Fruit fly (Drosophila melanogaster): Measurements from ENCODE around the gene Eip75B.

Eip75B gene

dm6 chr3L:18034498-18034897 lies 30.0 kb downstream of the Eip75B start:
- TF ChIP-seq Clk (GFP tag; optimal IDR thresholded peaks at IDR 0.05): no peak
- TF ChIP-seq ovo (GFP tag; optimal IDR thresholded peaks at IDR 0.05): no peak
- TF ChIP-seq CG7045 (GFP tag; optimal IDR thresholded peaks at IDR 0.05): no peak
- TF ChIP-seq toe (GFP tag; optimal IDR thresholded peaks at IDR 0.05): no peak
- TF ChIP-seq CG14711 (tag; optimal IDR thresholded peaks at IDR 0.05): peak; percentile 89

- TF ChIP-seq toe (GFP tag; optimal IDR thresholded peaks at IDR 0.05): no peak
- TF ChIP-seq CG12768 (GFP tag; optimal IDR thresholded peaks at IDR 0.05): no peak
- no peak for TF ChIP-seq Mnt (GFP tag; optimal IDR thresholded peaks at IDR 0.05)
- TF ChIP-seq CG1620 (GFP tag; optimal IDR thresholded peaks at IDR 0.05): peak; percentile 4
- TF ChIP-seq CG7101 (tag; optimal IDR thresholded peaks at IDR 0.05): no peak
- TF ChIP-seq CG7045 (GFP tag; optimal IDR thresholded peaks at IDR 0.05): no peak
- peak; percentile 12 for TF ChIP-seq CG33017 (tag; optimal IDR thresholded peaks at IDR 0.05)
- no peak for TF ChIP-seq ovo (GFP tag; optimal IDR thresholded peaks at IDR 0.05)
- peak; percentile 4 for TF ChIP-seq CG11617 (GFP tag; optimal IDR thresholded peaks at IDR 0.05)
- TF ChIP-seq Hr96 (GFP tag; optimal IDR thresholded peaks at IDR 0.05): no peak
- TF ChIP-seq CG5204 (GFP tag; optimal IDR thresholded peaks at IDR 0.05): no peak
- peak; percentile 71 for TF ChIP-seq cic (GFP tag; optimal IDR thresholded peaks at IDR 0.05)
- no peak for TF ChIP-seq Crg-1 (GFP tag; optimal IDR thresholded peaks at IDR 0.05)
- TF ChIP-seq bab1 (GFP tag; optimal IDR thresholded peaks at IDR 0.05): peak; percentile 62
- TF ChIP-seq pad (GFP tag; optimal IDR thresholded peaks at IDR 0.05): peak; percentile 13
- TF ChIP-seq tj (GFP tag; optimal IDR thresholded peaks at IDR 0.05): peak; percentile 60
- peak; percentile 89 for TF ChIP-seq kay (GFP tag; ENCODE audit: borderline replicate concordance)
- TF ChIP-seq CG14711 (tag; optimal IDR thresholded peaks at IDR 0.05): peak; percentile 98
- TF ChIP-seq cnc (optimal IDR thresholded peaks at IDR 0.05): no peak
- no peak for TF ChIP-seq Clk (GFP tag; optimal IDR thresholded peaks at IDR 0.05)
Observed at dm6 chr3L:18032478-18033343, 31.8 kb downstream of the Eip75B start.

- peak; percentile 7 for TF ChIP-seq kay (GFP tag; ENCODE audit: borderline replicate concordance)
- no peak for TF ChIP-seq Hr96 (GFP tag; optimal IDR thresholded peaks at IDR 0.05)
Observed at dm6 chr3L:18030301-18030827, 34.1 kb downstream of the Eip75B start.

- TF ChIP-seq ovo (GFP tag; optimal IDR thresholded peaks at IDR 0.05): peak; percentile 7
- TF ChIP-seq pad (GFP tag; optimal IDR thresholded peaks at IDR 0.05): peak; percentile 33
- no peak for TF ChIP-seq toe (GFP tag; optimal IDR thresholded peaks at IDR 0.05)
- TF ChIP-seq CG12768 (GFP tag; optimal IDR thresholded peaks at IDR 0.05): peak; percentile 10
- TF ChIP-seq CG33017 (tag; optimal IDR thresholded peaks at IDR 0.05): no peak
- peak; percentile 4 for TF ChIP-seq Mnt (GFP tag; optimal IDR thresholded peaks at IDR 0.05)
- peak; percentile 42 for TF ChIP-seq cic (GFP tag; optimal IDR thresholded peaks at IDR 0.05)
- peak; percentile 47 for TF ChIP-seq CG7101 (tag; optimal IDR thresholded peaks at IDR 0.05)
- peak; percentile 12 for TF ChIP-seq Hr96 (GFP tag; optimal IDR thresholded peaks at IDR 0.05)
Observed at dm6 chr3L:18029546-18030300, 34.8 kb downstream of the Eip75B start.

dm6 chr3L:18025907-18026306 lies 38.6 kb downstream of the Eip75B start:
- no peak for TF ChIP-seq Clk (GFP tag; optimal IDR thresholded peaks at IDR 0.05)
- TF ChIP-seq Mnt (GFP tag; optimal IDR thresholded peaks at IDR 0.05): peak; percentile 83
- TF ChIP-seq cic (GFP tag; optimal IDR thresholded peaks at IDR 0.05): peak; percentile 35
- peak; percentile 34 for TF ChIP-seq tj (GFP tag; optimal IDR thresholded peaks at IDR 0.05)
- no peak for TF ChIP-seq pad (GFP tag; optimal IDR thresholded peaks at IDR 0.05)
- peak; percentile 42 for TF ChIP-seq CG11617 (GFP tag; optimal IDR thresholded peaks at IDR 0.05)
- TF ChIP-seq bab1 (GFP tag; optimal IDR thresholded peaks at IDR 0.05): peak; percentile 77

dm6 chr3L:18024589-18024988 lies 39.9 kb downstream of the Eip75B start:
- TF ChIP-seq cnc (optimal IDR thresholded peaks at IDR 0.05): no peak

dm6 chr3L:18023622-18024021 lies 40.9 kb downstream of the Eip75B start:
- TF ChIP-seq pad (GFP tag; optimal IDR thresholded peaks at IDR 0.05) (peak; percentile 19), cnc (optimal IDR thresholded peaks at IDR 0.05) (no peak)

Data from whole organism, adult.